Fruit fly (Drosophila melanogaster) whole organism, embryonic: ENCODE results near the gene CG3690.

Source experiments
- Antp ChIP-seq: fragments of 200-800 bp; sonication (Bioruptor generic); optimal IDR thresholded peaks from 3 replicates; lab custom pipeline; 2016; ENCODE audit warnings: missing biosample characterization, missing genetic modification characterization
- CG10274 ChIP-seq: fragments of 200-800 bp; sonication (Bioruptor generic); optimal IDR thresholded peaks from 3 replicates; lab custom pipeline; 2017; ENCODE audit warnings: missing biosample characterization, mild to moderate bottlenecking, missing genetic modification characterization
- CG10462 ChIP-seq: fragments of 200-800 bp; sonication (Bioruptor generic); optimal IDR thresholded peaks from 2 replicates; lab custom pipeline; 2016; ENCODE audit warnings: missing biosample characterization, missing genetic modification characterization
- CG13123 ChIP-seq: fragments of 200-800 bp; sonication (Bioruptor generic); optimal IDR thresholded peaks from 2 replicates; lab custom pipeline; 2016; ENCODE audit warnings: missing biosample characterization, missing genetic modification characterization
- CG13287 ChIP-seq: fragments of 200-800 bp; sonication (Bioruptor generic); IDR thresholded peaks from 2 replicates; pipeline ENCODE4 v1.3.6; 2022; ENCODE audit warnings: missing biosample characterization, missing genetic modification characterization; ENCODE audit not compliant: partially characterized antibody
- CG2120 ChIP-seq: fragments of 200-800 bp; sonication (Bioruptor generic); optimal IDR thresholded peaks from 3 replicates; lab custom pipeline; 2016; ENCODE audit warnings: missing biosample characterization, missing genetic modification characterization
- CG3065 ChIP-seq: fragments of 200-800 bp; sonication (Bioruptor generic); optimal IDR thresholded peaks from 2 replicates; lab custom pipeline; 2016; ENCODE audit warnings: missing biosample characterization, missing genetic modification characterization
- CG3838 ChIP-seq: fragments of 200-800 bp; sonication (Bioruptor generic); optimal IDR thresholded peaks from 3 replicates; lab custom pipeline; 2016; ENCODE audit warnings: missing biosample characterization, missing genetic modification characterization
- CG4617 ChIP-seq: fragments of 200-800 bp; sonication (Bioruptor generic); optimal IDR thresholded peaks from 3 replicates; lab custom pipeline; 2016; ENCODE audit warnings: missing biosample characterization, missing genetic modification characterization, borderline replicate concordance
- CG4854 ChIP-seq: fragments of 200-800 bp; sonication (Bioruptor generic); optimal IDR thresholded peaks from 2 replicates; lab custom pipeline; 2016; ENCODE audit warnings: missing biosample characterization, missing genetic modification characterization, inconsistent platforms
- CG6791 ChIP-seq: fragments of 200-800 bp; sonication (Bioruptor generic); IDR thresholded peaks from 3 replicates; pipeline ENCODE4 v1.3.6; 2022; ENCODE audit warnings: missing biosample characterization, missing genetic modification characterization; ENCODE audit not compliant: partially characterized antibody
- CG7357 ChIP-seq: fragments of 200-800 bp; sonication (Bioruptor generic); IDR thresholded peaks from 3 replicates; pipeline ENCODE4 v1.3.6; 2022; ENCODE audit warnings: missing biosample characterization, missing genetic modification characterization
- CG7556 ChIP-seq: fragments of 200-800 bp; sonication (Bioruptor generic); optimal IDR thresholded peaks from 2 replicates; lab custom pipeline; 2017; ENCODE audit warnings: missing biosample characterization, mild to moderate bottlenecking, missing genetic modification characterization
- CG7786 ChIP-seq: fragments of 200-800 bp; sonication (Bioruptor generic); optimal IDR thresholded peaks from 2 replicates; lab custom pipeline; 2016; ENCODE audit warnings: missing biosample characterization, missing genetic modification characterization
- CG7963 ChIP-seq: fragments of 200-800 bp; sonication (Bioruptor generic); IDR thresholded peaks from 3 replicates; pipeline ENCODE4 v1.3.6; 2022; ENCODE audit warnings: missing biosample characterization, missing genetic modification characterization; ENCODE audit not compliant: partially characterized antibody
- CG8089 ChIP-seq: fragments of 200-800 bp; sonication (Bioruptor generic); optimal IDR thresholded peaks from 3 replicates; lab custom pipeline; 2016; ENCODE audit warnings: missing biosample characterization, missing genetic modification characterization
- Dref ChIP-seq: fragments of 200-800 bp; sonication (Bioruptor generic); IDR thresholded peaks from 2 replicates; pipeline ENCODE4 v1.3.6; 2022; ENCODE audit warnings: missing biosample characterization, missing genetic modification characterization
- E2f2 ChIP-seq: fragments of 200-800 bp; sonication (Bioruptor generic); IDR thresholded peaks from 2 replicates; pipeline ENCODE4 v1.3.6; 2022; ENCODE audit warnings: missing biosample characterization, missing genetic modification characterization
- ERR ChIP-seq: fragments of 200-800 bp; sonication (Bioruptor generic); optimal IDR thresholded peaks from 2 replicates; lab custom pipeline; 2016; ENCODE audit warnings: missing biosample characterization, missing genetic modification characterization
- HLH4C ChIP-seq: fragments of 200-800 bp; sonication (Bioruptor generic); IDR thresholded peaks from 3 replicates; pipeline ENCODE4 v1.3.6; 2022; ENCODE audit warnings: missing biosample characterization, missing genetic modification characterization; ENCODE audit not compliant: partially characterized antibody
- HLH54F ChIP-seq: fragments of 200-800 bp; sonication (Bioruptor generic); optimal IDR thresholded peaks from 3 replicates; lab custom pipeline; 2016; ENCODE audit warnings: missing biosample characterization, missing genetic modification characterization
- Hr39 ChIP-seq: fragments of >200 bp; optimal IDR thresholded peaks from 2 replicates; lab custom pipeline; 2017
- Lhr ChIP-seq: fragments of 200-800 bp; sonication (Bioruptor generic); optimal IDR thresholded peaks from 3 replicates; lab custom pipeline; 2017; ENCODE audit warnings: mild to moderate bottlenecking, missing biosample characterization, missing genetic modification reagents, missing genetic modification characterization
- Lpt ChIP-seq: fragments of >200 bp; optimal IDR thresholded peaks from 2 replicates; lab custom pipeline; 2018; ENCODE audit warnings: missing biosample characterization, missing genetic modification characterization
- Med ChIP-seq: fragments of 200-800 bp; sonication (Bioruptor generic); peaks from one replicate; lab custom pipeline; 2016; ENCODE audit warnings: missing biosample characterization, missing genetic modification characterization, mild to moderate bottlenecking, inconsistent platforms, moderate library complexity
- Myb ChIP-seq: fragments of 200-800 bp; sonication (Bioruptor generic); optimal IDR thresholded peaks from 2 replicates; lab custom pipeline; 2016; ENCODE audit warnings: missing biosample characterization, missing genetic modification characterization
- Nf-YB ChIP-seq: fragments of 200-800 bp; sonication (Bioruptor generic); optimal IDR thresholded peaks from 3 replicates; lab custom pipeline; 2019; ENCODE audit warnings: missing biosample characterization, mild to moderate bottlenecking, missing genetic modification characterization, moderate library complexity
- NfI ChIP-seq: fragments of 200-800 bp; sonication (Bioruptor generic); optimal IDR thresholded peaks from 3 replicates; lab custom pipeline; 2018; ENCODE audit warnings: missing biosample characterization, mild to moderate bottlenecking, missing genetic modification characterization, moderate library complexity
- Sox100B ChIP-seq: fragments of 200-800 bp; sonication (Bioruptor generic); optimal IDR thresholded peaks from 3 replicates; lab custom pipeline; 2018; ENCODE audit warnings: missing biosample characterization, mild to moderate bottlenecking, missing genetic modification characterization
- cas ChIP-seq: fragments of 200-800 bp; sonication (Bioruptor generic); IDR thresholded peaks from 2 replicates; pipeline ENCODE4 v1.3.6; 2022; ENCODE audit warnings: missing biosample characterization, missing genetic modification characterization
- chif ChIP-seq, 2 experiments: fragments of 200-800 bp; sonication (Bioruptor generic); optimal IDR thresholded peaks; 3 replicates each; lab custom pipeline; 2016; ENCODE audit warnings: missing biosample characterization in 2 of 2, missing genetic modification characterization in 2 of 2
- chm ChIP-seq: fragments of 200-800 bp; sonication (Bioruptor generic); IDR thresholded peaks from 2 replicates; pipeline ENCODE4 v1.3.6; 2022; ENCODE audit warnings: missing biosample characterization, missing genetic modification characterization
- ewg ChIP-seq: fragments of 200-800 bp; sonication (Bioruptor generic); optimal IDR thresholded peaks from 3 replicates; lab custom pipeline; 2017; ENCODE audit warnings: mild to moderate bottlenecking, missing biosample characterization, missing genetic modification reagents, missing genetic modification characterization
- eyg ChIP-seq: fragments of 200-800 bp; sonication (Bioruptor generic); optimal IDR thresholded peaks from 3 replicates; lab custom pipeline; 2016; ENCODE audit warnings: missing biosample characterization, missing genetic modification characterization
- grn ChIP-seq: fragments of 200-800 bp; sonication (Bioruptor generic); optimal IDR thresholded peaks from 3 replicates; lab custom pipeline; 2017; ENCODE audit warnings: missing biosample characterization, missing genetic modification characterization
- ham ChIP-seq: fragments of 200-800 bp; sonication (Bioruptor generic); IDR thresholded peaks from 2 replicates; pipeline ENCODE4 v1.3.6; 2022; ENCODE audit warnings: missing biosample characterization, missing genetic modification characterization
- hbn ChIP-seq: fragments of 200-800 bp; sonication (Bioruptor generic); IDR thresholded peaks from 2 replicates; pipeline ENCODE4 v1.3.6; 2022; ENCODE audit warnings: missing biosample characterization, missing genetic modification characterization; ENCODE audit not compliant: partially characterized antibody
- hth ChIP-seq: fragments of >200 bp; optimal IDR thresholded peaks from 2 replicates; lab custom pipeline; 2017; ENCODE audit warnings: inconsistent platforms
- lilli ChIP-seq: fragments of 200-800 bp; sonication (Bioruptor generic); optimal IDR thresholded peaks from 3 replicates; lab custom pipeline; 2016; ENCODE audit warnings: missing biosample characterization, missing genetic modification characterization
- lov ChIP-seq, 2 experiments: fragments of 200-800 bp in 1 of 2; fragments of >200 bp in 1 of 2; sonication (Bioruptor generic) in 1 of 2; IDR thresholded peaks in 1 of 2; optimal IDR thresholded peaks in 1 of 2; 2 replicates in 1 of 2; 3 replicates in 1 of 2; pipeline versions ENCODE4 v1.3.6 to Lab custom; 2017 to 2022; ENCODE audit warnings: missing biosample characterization in 1 of 2, missing genetic modification characterization in 1 of 2
- nau ChIP-seq: fragments of 200-800 bp; sonication (Bioruptor generic); optimal IDR thresholded peaks from 3 replicates; lab custom pipeline; 2017; ENCODE audit warnings: missing biosample characterization, mild to moderate bottlenecking, missing genetic modification characterization, missing genetic modification reagents
- org-1 ChIP-seq: fragments of 200-800 bp; sonication (Bioruptor generic); optimal IDR thresholded peaks from 2 replicates; lab custom pipeline; 2017; ENCODE audit warnings: missing biosample characterization, missing genetic modification characterization
- peb ChIP-seq: fragments of 200-800 bp; sonication (Bioruptor generic); IDR thresholded peaks from 2 replicates; pipeline ENCODE4 v1.3.6; 2022; ENCODE audit warnings: missing biosample characterization, missing genetic modification characterization
- ro ChIP-seq: fragments of 200-800 bp; sonication (Bioruptor generic); IDR thresholded peaks from 2 replicates; pipeline ENCODE4 v1.3.6; 2022; ENCODE audit warnings: missing biosample characterization, missing genetic modification characterization
- sens ChIP-seq: fragments of 200-800 bp; sonication (Bioruptor generic); peaks from one replicate; lab custom pipeline; 2016; ENCODE audit warnings: missing biosample characterization, missing genetic modification characterization
- sens-2 ChIP-seq: fragments of 200-800 bp; sonication (Bioruptor generic); IDR thresholded peaks from 2 replicates; pipeline ENCODE4 v1.3.6; 2022; ENCODE audit warnings: missing biosample characterization, missing genetic modification characterization
- seq ChIP-seq: fragments of 200-800 bp; sonication (Bioruptor generic); IDR thresholded peaks from 2 replicates; pipeline ENCODE4 v1.3.6; 2022; ENCODE audit warnings: missing biosample characterization, missing genetic modification characterization
- sna ChIP-seq: fragments of 200-800 bp; sonication (Bioruptor generic); IDR thresholded peaks from 2 replicates; pipeline ENCODE4 v1.3.6; 2022; ENCODE audit warnings: missing biosample characterization, missing genetic modification characterization; ENCODE audit not compliant: partially characterized antibody
- sr ChIP-seq: fragments of 200-800 bp; sonication (Bioruptor generic); IDR thresholded peaks from 3 replicates; pipeline ENCODE4 v1.3.6; 2022; ENCODE audit warnings: missing biosample characterization, missing genetic modification characterization
- tin ChIP-seq: fragments of 200-800 bp; sonication (Bioruptor generic); optimal IDR thresholded peaks from 3 replicates; lab custom pipeline; 2016; ENCODE audit warnings: missing biosample characterization, missing genetic modification characterization
- tll ChIP-seq, 2 experiments: fragments of 200-800 bp in 1 of 2; fragments of >200 bp in 1 of 2; sonication (Bioruptor generic) in 1 of 2; optimal IDR thresholded peaks; 2 replicates each; lab custom pipeline; 2017 to 2019; ENCODE audit warnings: missing biosample characterization in 2 of 2, missing genetic modification characterization in 2 of 2, mild to moderate bottlenecking in 1 of 2, moderate library complexity in 1 of 2

Gene CG3690

dm6 chrX:933997-934396 lies 17.7 kb downstream of the CG3690 start:
- peak; percentile 39 for TF ChIP-seq Med (GFP tag; lab: Kevin White, UChicago)
- peak; percentile 52 for TF ChIP-seq Hr39 (lab: Kevin White, UChicago)
- no peak for TF ChIP-seq HLH54F (GFP tag; lab: Kevin White, UChicago)
- no peak for TF ChIP-seq tin
- no peak for TF ChIP-seq grn (GFP tag; lab: Kevin White, UChicago)

dm6 chrX:932859-933258 lies 18.8 kb downstream of the CG3690 start:
- peak; percentile 58 for TF ChIP-seq Myb (GFP tag; lab: Kevin White, UChicago)
- no peak for TF ChIP-seq CG3065 (GFP tag; lab: Kevin White, UChicago)
- no peak for TF ChIP-seq tll (GFP tag; optimal IDR thresholded peaks at IDR 0.05; lab: Kevin White, UChicago)
- TF ChIP-seq CG7786 (GFP tag; lab: Kevin White, UChicago) = no peak
- TF ChIP-seq CG2120 (GFP tag; lab: Kevin White, UChicago) = no peak
- TF ChIP-seq org-1 (GFP tag; lab: Kevin White, UChicago) = no peak
- no peak for TF ChIP-seq seq
- no peak for TF ChIP-seq ro
- TF ChIP-seq CG8089 (GFP tag; lab: Kevin White, UChicago) = no peak
- no peak for TF ChIP-seq CG6791 (GFP tag; lab: Robert Waterston, UW)
- no peak for TF ChIP-seq CG4617
- no peak for TF ChIP-seq CG7357
- TF ChIP-seq HLH4C (GFP tag; lab: Robert Waterston, UW) = no peak
- no peak for TF ChIP-seq chm (GFP tag; lab: Robert Waterston, UW)
- TF ChIP-seq CG10274 (GFP tag; lab: Kevin White, UChicago) = no peak
- no peak for TF ChIP-seq sens-2 (GFP tag; lab: Robert Waterston, UW)
- no peak for TF ChIP-seq sna (GFP tag; lab: Robert Waterston, UW)
- no peak for TF ChIP-seq Lhr (GFP tag; lab: Kevin White, UChicago)
- TF ChIP-seq CG7963 = no peak
- no peak for TF ChIP-seq CG10462 (GFP tag; lab: Kevin White, UChicago)
- no peak for TF ChIP-seq cas (GFP tag; lab: Robert Waterston, UW)
- no peak for TF ChIP-seq lov (optimal IDR thresholded peaks at IDR 0.05; lab: Kevin White, UChicago)
- no peak for TF ChIP-seq lov (GFP tag; IDR thresholded peaks at IDR 0.05; lab: Robert Waterston, UW)
- no peak for TF ChIP-seq CG3838 (GFP tag; lab: Kevin White, UChicago)
- TF ChIP-seq sens = no peak
- no peak for TF ChIP-seq CG7556 (GFP tag; lab: Kevin White, UChicago)
- TF ChIP-seq CG13123 (GFP tag; lab: Kevin White, UChicago) = no peak
- no peak for TF ChIP-seq Lpt (GFP tag; lab: Kevin White, UChicago)
- no peak for TF ChIP-seq hbn (GFP tag; lab: Robert Waterston, UW)
- TF ChIP-seq hth (lab: Kevin White, UChicago) = no peak
- no peak for TF ChIP-seq eyg (GFP tag; lab: Kevin White, UChicago)
- TF ChIP-seq lilli (GFP tag; lab: Kevin White, UChicago) = no peak
- no peak for TF ChIP-seq Nf-YB
- TF ChIP-seq chif (GFP tag; optimal IDR thresholded peaks at IDR 0.05; lab: Kevin White, UChicago) = no peak
- TF ChIP-seq Sox100B (GFP tag; lab: Kevin White, UChicago) = no peak
- no peak for TF ChIP-seq E2f2 (GFP tag; lab: Robert Waterston, UW)
- no peak for TF ChIP-seq peb
- no peak for TF ChIP-seq ham (GFP tag; lab: Robert Waterston, UW)
- no peak for TF ChIP-seq nau
- no peak for TF ChIP-seq Dref (GFP tag; lab: Robert Waterston, UW)
- TF ChIP-seq ERR = no peak
- TF ChIP-seq CG13287 (GFP tag; lab: Robert Waterston, UW) = peak; percentile 30; the same call in 1 of the 2 replicates
- no peak for TF ChIP-seq sr (GFP tag; lab: Robert Waterston, UW)
- TF ChIP-seq CG4854 (GFP tag; lab: Kevin White, UChicago) = no peak
- peak; percentile 97 for TF ChIP-seq ewg (GFP tag; lab: Kevin White, UChicago)
- no peak for TF ChIP-seq Antp (GFP tag; lab: Kevin White, UChicago)
- no peak for TF ChIP-seq NfI (GFP tag; lab: Kevin White, UChicago)
